Fruit fly (Drosophila melanogaster) whole organism, adult: ENCODE measurements around the gene CG31122.

Experiments
- CG14711 ChIP-seq: fragments of 200-800 bp; sonication (Bioruptor generic); optimal IDR thresholded peaks from 2 replicates; lab custom pipeline; 2018; ENCODE audit warnings: missing biosample characterization, mild to moderate bottlenecking, missing genetic modification characterization, moderate library complexity
- Hr96 ChIP-seq: fragments of 200-800 bp; sonication (Bioruptor generic); optimal IDR thresholded peaks from 2 replicates; lab custom pipeline; 2016; ENCODE audit warnings: missing biosample characterization, missing genetic modification characterization
- cnc ChIP-seq, 2 experiments: fragments of >200 bp; optimal IDR thresholded peaks; 2 replicates each; lab custom pipeline; 2017
- pad ChIP-seq: fragments of 200-800 bp; sonication (Bioruptor generic); optimal IDR thresholded peaks from 3 replicates; lab custom pipeline; 2017; ENCODE audit warnings: missing biosample characterization, missing genetic modification characterization, mild to moderate bottlenecking, moderate library complexity, missing genetic modification reagents
- toe ChIP-seq: fragments of 200-800 bp; sonication (Bioruptor generic); optimal IDR thresholded peaks from 2 replicates; lab custom pipeline; 2016; ENCODE audit warnings: missing biosample characterization, missing genetic modification characterization

DNA sequence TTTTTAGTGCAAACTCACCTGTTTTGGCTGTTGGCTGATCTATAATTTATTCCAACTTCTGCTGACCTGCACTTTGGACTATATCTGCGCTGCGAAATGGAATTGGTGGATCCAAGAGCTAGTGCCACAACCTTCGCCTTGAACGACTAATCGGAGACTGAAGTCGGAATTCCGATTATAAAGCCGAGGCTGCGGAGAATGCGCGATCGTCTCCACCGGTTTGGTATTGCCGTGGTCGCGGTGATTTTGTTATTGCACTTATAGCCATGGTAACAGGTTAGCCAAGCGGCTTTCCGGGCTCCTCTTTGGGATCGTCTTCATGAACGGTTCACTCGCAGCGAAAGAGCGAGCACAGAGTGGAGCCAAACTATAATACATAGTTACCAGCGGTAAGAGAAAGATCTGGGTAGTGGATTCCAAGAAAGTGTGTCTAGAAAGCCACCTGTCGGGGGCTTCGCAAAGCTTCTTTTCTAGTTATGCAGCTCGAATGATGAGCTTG lies 31.6 kb downstream of the CG31122 start, which contains the start of gene CG7675:
- TF ChIP-seq Hr96: no peak
- TF ChIP-seq pad (GFP tag; lab: Kevin White, UChicago): no peak
- TF ChIP-seq CG14711: no peak
- no peak for TF ChIP-seq toe (GFP tag; lab: Kevin White, UChicago)
- no peak for TF ChIP-seq cnc (optimal IDR thresholded peaks at IDR 0.05; lab: Kevin White, UChicago)
